Worm (Caenorhabditis elegans): ENCODE results near the gene nhr-246.

ce11 chrV:15350615-15351014, 34.3 kb downstream of the nhr-246 start, which contains the start of gene clec-231:
- no peak for TF ChIP-seq dao-5 (tag; optimal IDR thresholded peaks at IDR 0.05)
- no peak for TF ChIP-seq W03F9.2 (tag; optimal IDR thresholded peaks at IDR 0.05)
- TF ChIP-seq him-1 (tag; optimal IDR thresholded peaks at IDR 0.05), result no peak

Measured in whole organism, L4/young adult.